Fruit fly (Drosophila melanogaster) whole organism: ENCODE measurements around the gene Xrp1.

ENCODE experiments used
- CG8478 ChIP-seq: fragments of >200 bp; optimal IDR thresholded peaks from 2 replicates; lab custom pipeline; 2018; ENCODE audit warnings: inconsistent platforms
- Dll ChIP-seq: fragments of >200 bp; optimal IDR thresholded peaks from 2 replicates; lab custom pipeline; 2017
- EcR ChIP-seq, 2 experiments: fragments of >200 bp; optimal IDR thresholded peaks; 2 replicates each; lab custom pipeline; 2017; ENCODE audit warnings: missing biosample characterization in 2 of 2, missing genetic modification characterization in 2 of 2, missing genetic modification reagents in 2 of 2
- pan ChIP-seq: fragments of >200 bp; optimal IDR thresholded peaks from 2 replicates; lab custom pipeline; 2017
- psq ChIP-seq: fragments of >200 bp; optimal IDR thresholded peaks from 2 replicates; lab custom pipeline; 2017
- usp ChIP-seq: fragments of >200 bp; optimal IDR thresholded peaks from 2 replicates; lab custom pipeline; 2017; ENCODE audit warnings: missing biosample characterization, missing genetic modification characterization, mixed read lengths

dm6 chr3R:18910336-18910735, 4.4 kb upstream of the Xrp1 start:
- no peak for TF ChIP-seq psq (lab: Kevin White, UChicago)
- no peak for TF ChIP-seq EcR (GFP tag; optimal IDR thresholded peaks at IDR 0.05; lab: Kevin White, UChicago)
- TF ChIP-seq usp (GFP tag; lab: Kevin White, UChicago) = no peak
- no peak for TF ChIP-seq pan (lab: Kevin White, UChicago)
- TF ChIP-seq CG8478 (lab: Kevin White, UChicago) = no peak
- TF ChIP-seq Dll (lab: Kevin White, UChicago) = no peak
